Worm (Caenorhabditis elegans) whole organism, early embryonic: ENCODE data around the gene C14C6.8.

ENCODE experiments used
- B0310.2 ChIP-seq: sonication (generic microtip); optimal IDR thresholded peaks from 2 replicates; lab custom pipeline; 2016; ENCODE audit warnings: mild to moderate bottlenecking, missing genetic modification characterization, missing compliant biosample characterization
- F13C5.2 ChIP-seq: sonication (generic microtip); optimal IDR thresholded peaks from 2 replicates; lab custom pipeline; 2017; ENCODE audit warnings: mild to moderate bottlenecking, missing genetic modification characterization, inconsistent platforms, missing compliant biosample characterization
- aly-1 ChIP-seq: sonication (generic microtip); optimal IDR thresholded peaks from 2 replicates; lab custom pipeline; 2016; ENCODE audit warnings: missing genetic modification characterization, missing compliant biosample characterization
- ama-1 ChIP-seq: fragments of 150-350 bp; optimal IDR thresholded peaks from 2 replicates; lab custom pipeline; 2014
- ceh-13 ChIP-seq: fragments of 200-800 bp; sonication (Bioruptor generic); optimal IDR thresholded peaks from 2 replicates; lab custom pipeline; 2018; ENCODE audit warnings: mild to moderate bottlenecking, missing genetic modification characterization, missing compliant biosample characterization
- ceh-36 ChIP-seq: sonication (generic microtip); optimal IDR thresholded peaks from 2 replicates; lab custom pipeline; 2016; ENCODE audit warnings: missing genetic modification characterization, inconsistent platforms, missing compliant biosample characterization
- ets-7 ChIP-seq: sonication (generic microtip); optimal IDR thresholded peaks from 2 replicates; lab custom pipeline; 2016; ENCODE audit warnings: missing genotype, missing genetic modification characterization, missing compliant biosample characterization
- flt-1 ChIP-seq: fragments of 200-800 bp; sonication (Bioruptor generic); IDR thresholded peaks from 2 replicates; pipeline ENCODE4 v1.3.6; 2022; ENCODE audit warnings: missing genetic modification characterization, missing compliant biosample characterization
- hmbx-1 ChIP-seq: sonication (generic microtip); optimal IDR thresholded peaks from 2 replicates; lab custom pipeline; 2016; ENCODE audit warnings: mild to moderate bottlenecking, missing genetic modification characterization, missing compliant biosample characterization
- hmg-4 ChIP-seq: fragments of 200-800 bp; sonication (Bioruptor generic); optimal IDR thresholded peaks from 2 replicates; lab custom pipeline; 2018; ENCODE audit warnings: mild to moderate bottlenecking, missing genetic modification characterization, missing compliant biosample characterization
- hnd-1 ChIP-seq: sonication (generic microtip); optimal IDR thresholded peaks from 2 replicates; lab custom pipeline; 2016; ENCODE audit warnings: missing genetic modification characterization, missing compliant biosample characterization
- pes-1 ChIP-seq: fragments of 200-800 bp; sonication (Bioruptor generic); IDR thresholded peaks from 2 replicates; pipeline ENCODE4 v1.3.6; 2022; ENCODE audit warnings: missing genetic modification reagents, missing genetic modification characterization, missing compliant biosample characterization
- scrt-1 ChIP-seq: fragments of 200-800 bp; sonication (Bioruptor generic); IDR thresholded peaks from 2 replicates; pipeline ENCODE4 v1.3.6; 2022; ENCODE audit warnings: missing genetic modification characterization, missing compliant biosample characterization
- sea-1 ChIP-seq: fragments of 200-800 bp; sonication (Bioruptor generic); conservative IDR thresholded peaks from 2 replicates; pipeline ENCODE4 v1.3.6; 2022; ENCODE audit warnings: missing genetic modification characterization, missing compliant biosample characterization
- tbx-11 ChIP-seq: fragments of 200-800 bp; sonication (Bioruptor generic); IDR thresholded peaks from 2 replicates; pipeline ENCODE4 v1.3.6; 2022; ENCODE audit warnings: missing genetic modification characterization, missing compliant biosample characterization
- tbx-37 ChIP-seq: fragments of 200-800 bp; sonication (Bioruptor generic); conservative IDR thresholded peaks from 2 replicates; pipeline ENCODE4 v1.3.6; 2022; ENCODE audit warnings: missing genetic modification reagents, missing genetic modification characterization, missing compliant biosample characterization
- tra-4 ChIP-seq: sonication (generic microtip); optimal IDR thresholded peaks from 2 replicates; lab custom pipeline; 2017; ENCODE audit warnings: missing genetic modification characterization, missing compliant biosample characterization

Gene C14C6.8

ce11 chrV:574639-575038 lies 21.7 kb upstream of the C14C6.8 start, which contains the start of gene C14C6.13:
C14C6.13 (minus strand) TSS chrV:574739.
- no peak for TF ChIP-seq ama-1 (lab: Kevin White, UChicago)
- TF ChIP-seq tra-4 (tag; lab: Kevin White, UChicago): no peak
- TF ChIP-seq pes-1 (GFP tag; lab: Robert Waterston, UW): no peak
- no peak for TF ChIP-seq hmbx-1 (tag; lab: Kevin White, UChicago)
- no peak for TF ChIP-seq tbx-37 (GFP tag; lab: Robert Waterston, UW)
- no peak for TF ChIP-seq ets-7 (tag; lab: Kevin White, UChicago)

ce11 chrV:568105-568504 lies 15.1 kb upstream of the C14C6.8 start, which contains the start of gene sri-72:
sri-72 (minus strand) TSS chrV:568205.
- no peak for TF ChIP-seq tra-4 (tag; lab: Kevin White, UChicago)
- TF ChIP-seq flt-1 (GFP tag; lab: Robert Waterston, UW): no peak
- no peak for TF ChIP-seq hmg-4 (GFP tag; lab: Kevin White, UChicago)
- no peak for TF ChIP-seq sea-1 (GFP tag; lab: Robert Waterston, UW)
- TF ChIP-seq scrt-1 (GFP tag; lab: Robert Waterston, UW): no peak
- no peak for TF ChIP-seq ceh-36 (tag; lab: Kevin White, UChicago)

- TF ChIP-seq tra-4 (tag; lab: Kevin White, UChicago) (no peak), ama-1 (lab: Kevin White, UChicago) (no peak), tbx-11 (GFP tag; lab: Robert Waterston, UW) (no peak), flt-1 (GFP tag; lab: Robert Waterston, UW) (no peak), ceh-36 (tag; lab: Kevin White, UChicago) (no peak), scrt-1 (GFP tag; lab: Robert Waterston, UW) (no peak), sea-1 (GFP tag; lab: Robert Waterston, UW) (no peak), F13C5.2 (no peak), tbx-37 (GFP tag; lab: Robert Waterston, UW) (no peak), ceh-13 (no peak), hmbx-1 (tag; lab: Kevin White, UChicago) (no peak), B0310.2 (tag; lab: Kevin White, UChicago) (no peak), pes-1 (GFP tag; lab: Robert Waterston, UW) (no peak)
These were observed 13.0 kb upstream of the C14C6.8 start, which contains the start of gene sri-73 for ce11 chrV:565984-566383. sri-73 (minus strand) TSS chrV:566084.

ce11 chrV:562834-563233 lies 9.9 kb upstream of the C14C6.8 start, which contains the start of gene C14C6.2:
C14C6.2 (plus strand) TSS chrV:563134.
- TF ChIP-seq flt-1 (GFP tag; lab: Robert Waterston, UW) (no peak), hmbx-1 (tag; lab: Kevin White, UChicago) (no peak), tra-4 (tag; lab: Kevin White, UChicago) (no peak), sea-1 (GFP tag; lab: Robert Waterston, UW) (no peak), ceh-36 (tag; lab: Kevin White, UChicago) (no peak), F13C5.2 (no peak), B0310.2 (tag; lab: Kevin White, UChicago) (no peak), ceh-13 (no peak), pes-1 (GFP tag; lab: Robert Waterston, UW) (no peak), hnd-1 (tag; lab: Kevin White, UChicago) (no peak), hmg-4 (GFP tag; lab: Kevin White, UChicago) (no peak), ama-1 (lab: Kevin White, UChicago) (no peak), tbx-37 (GFP tag; lab: Robert Waterston, UW) (no peak), aly-1 (tag; lab: Kevin White, UChicago) (no peak), tbx-11 (GFP tag; lab: Robert Waterston, UW) (no peak), scrt-1 (GFP tag; lab: Robert Waterston, UW) (no peak), ets-7 (tag; lab: Kevin White, UChicago) (no peak)

- TF ChIP-seq flt-1 (GFP tag; lab: Robert Waterston, UW): no peak
- TF ChIP-seq tbx-37 (GFP tag; lab: Robert Waterston, UW): no peak
These were observed 7.0 kb upstream of the C14C6.8 start, which contains the start of gene srx-7 for ce11 chrV:559940-560339. srx-7 (plus strand) TSS chrV:560195.

- TF ChIP-seq aly-1 (tag; lab: Kevin White, UChicago) (no peak), hmbx-1 (tag; lab: Kevin White, UChicago) (no peak), ama-1 (lab: Kevin White, UChicago) (no peak), pes-1 (GFP tag; lab: Robert Waterston, UW) (no peak), ceh-13 (no peak), scrt-1 (GFP tag; lab: Robert Waterston, UW) (no peak), tra-4 (tag; lab: Kevin White, UChicago) (no peak), hmg-4 (GFP tag; lab: Kevin White, UChicago) (no peak), ceh-36 (tag; lab: Kevin White, UChicago) (no peak), tbx-37 (GFP tag; lab: Robert Waterston, UW) (no peak), flt-1 (GFP tag; lab: Robert Waterston, UW) (no peak), B0310.2 (tag; lab: Kevin White, UChicago) (no peak)
These were observed 3.1 kb upstream of the C14C6.8 start, which contains the start of gene srx-8 for ce11 chrV:556055-556454. srx-8 (minus strand) TSS chrV:556155.

- TF ChIP-seq ets-7 (tag; lab: Kevin White, UChicago): no peak
- no peak for TF ChIP-seq scrt-1 (GFP tag; lab: Robert Waterston, UW)
- TF ChIP-seq tra-4 (tag; lab: Kevin White, UChicago): no peak
- no peak for TF ChIP-seq flt-1 (GFP tag; lab: Robert Waterston, UW)
- no peak for TF ChIP-seq hmg-4 (GFP tag; lab: Kevin White, UChicago)
- TF ChIP-seq F13C5.2: no peak
- no peak for TF ChIP-seq ama-1 (lab: Kevin White, UChicago)
These were observed 561 bp downstream of the C14C6.8 start for ce11 chrV:552406-552805.
